Worm (Caenorhabditis elegans): ENCODE measurements around the gene ZK856.18.

- TF ChIP-seq dao-5 (tag; optimal IDR thresholded peaks at IDR 0.05) (no peak), W03F9.2 (tag; optimal IDR thresholded peaks at IDR 0.05) (no peak), him-1 (tag; optimal IDR thresholded peaks at IDR 0.05) (peak; percentile 95)
Measured at ce11 chrV:10174632-10175075, 11.2 kb downstream of the ZK856.18 start.

All from whole organism, L4/young adult.